Worm (Caenorhabditis elegans) whole organism, L3 larva: ENCODE data around the gene npr-17.

ENCODE experiments used
- R02D3.7 ChIP-seq: fragments of 150-350 bp; optimal IDR thresholded peaks from 2 replicates; lab custom pipeline; 2014; ENCODE audit warnings: missing biosample characterization, missing genetic modification characterization
- ZK546.5 ChIP-seq: sonication (generic microtip); optimal IDR thresholded peaks from 2 replicates; lab custom pipeline; 2017; ENCODE audit warnings: missing biosample characterization, missing genetic modification characterization
- aly-2 ChIP-seq: fragments of 150-350 bp; optimal IDR thresholded peaks from 2 replicates; lab custom pipeline; 2014; ENCODE audit warnings: missing biosample characterization, missing genetic modification characterization
- ama-1 ChIP-seq: fragments of 150-350 bp; optimal IDR thresholded peaks from 2 replicates; lab custom pipeline; 2018
- ceh-16 ChIP-seq: sonication (generic microtip); optimal IDR thresholded peaks from 2 replicates; lab custom pipeline; 2017; ENCODE audit warnings: missing biosample characterization, missing genetic modification characterization
- ceh-28 ChIP-seq: fragments of 150-350 bp; optimal IDR thresholded peaks from 2 replicates; lab custom pipeline; 2014; ENCODE audit warnings: missing biosample characterization, missing genetic modification reagents, missing genetic modification characterization
- ceh-82 ChIP-seq: fragments of 150-350 bp; optimal IDR thresholded peaks from 2 replicates; lab custom pipeline; 2014; ENCODE audit warnings: missing biosample characterization, missing genetic modification characterization
- ceh-9 ChIP-seq: sonication (generic microtip); optimal IDR thresholded peaks from 2 replicates; lab custom pipeline; 2018; ENCODE audit warnings: missing biosample characterization, missing genetic modification characterization
- daf-12 ChIP-seq: fragments of 150-350 bp; optimal IDR thresholded peaks from 2 replicates; lab custom pipeline; 2014; ENCODE audit warnings: missing biosample characterization, missing genetic modification reagents, missing genetic modification characterization
- egl-27 ChIP-seq: sonication (generic microtip); optimal IDR thresholded peaks from 4 replicates; lab custom pipeline; 2017; ENCODE audit warnings: missing biosample characterization, missing genetic modification reagents, missing genetic modification characterization
- egl-5 ChIP-seq: fragments of 150-350 bp; optimal IDR thresholded peaks from 2 replicates; lab custom pipeline; 2017; ENCODE audit warnings: missing biosample characterization, missing genetic modification reagents, missing genetic modification characterization, inconsistent platforms
- elt-1 ChIP-seq: fragments of 150-350 bp; optimal IDR thresholded peaks from 2 replicates; lab custom pipeline; 2014; ENCODE audit warnings: missing biosample characterization, missing genetic modification characterization
- elt-2 ChIP-seq: sonication (generic microtip); optimal IDR thresholded peaks from 2 replicates; lab custom pipeline; 2016; ENCODE audit warnings: missing genetic modification reagents, mild to moderate bottlenecking, missing genetic modification characterization, missing compliant biosample characterization
- elt-3 ChIP-seq, 3 experiments: fragments of 150-350 bp in 1 of 3; sonication (generic microtip) in 2 of 3; optimal IDR thresholded peaks; 2 replicates in 2 of 3; 4 replicates in 1 of 3; lab custom pipeline; 2014 to 2017; ENCODE audit warnings: missing biosample characterization in 3 of 3, missing genetic modification characterization in 3 of 3
- eor-1 ChIP-seq, 2 experiments: fragments of 150-350 bp; optimal IDR thresholded peaks; 2 replicates each; lab custom pipeline; 2014 to 2018; ENCODE audit warnings: missing biosample characterization in 2 of 2, missing genetic modification characterization in 2 of 2
- fkh-10 ChIP-seq: sonication (generic microtip); optimal IDR thresholded peaks from 2 replicates; lab custom pipeline; 2017; ENCODE audit warnings: missing biosample characterization, missing genetic modification reagents, missing genetic modification characterization
- fkh-2 ChIP-seq: fragments of 150-350 bp; optimal IDR thresholded peaks from 2 replicates; lab custom pipeline; 2014; ENCODE audit warnings: missing biosample characterization, missing genetic modification reagents, missing genetic modification characterization
- fos-1 ChIP-seq: fragments of 150-350 bp; optimal IDR thresholded peaks from 2 replicates; lab custom pipeline; 2014; ENCODE audit warnings: missing biosample characterization, missing genetic modification characterization
- hmg-11 ChIP-seq: sonication (generic microtip); optimal IDR thresholded peaks from 2 replicates; lab custom pipeline; 2016; ENCODE audit warnings: missing genetic modification characterization, missing compliant biosample characterization
- jun-1 ChIP-seq: fragments of 150-350 bp; optimal IDR thresholded peaks from 2 replicates; lab custom pipeline; 2014; ENCODE audit warnings: missing biosample characterization, missing genetic modification reagents, missing genetic modification characterization
- lin-15B ChIP-seq: fragments of 150-350 bp; optimal IDR thresholded peaks from 2 replicates; lab custom pipeline; 2014; ENCODE audit warnings: missing biosample characterization, missing genetic modification characterization
- lin-39 ChIP-seq: fragments of 150-350 bp; optimal IDR thresholded peaks from 2 replicates; lab custom pipeline; 2018; ENCODE audit warnings: missing biosample characterization, missing genetic modification reagents, missing genetic modification characterization
- lsy-12 ChIP-seq: sonication (generic microtip); optimal IDR thresholded peaks from 2 replicates; lab custom pipeline; 2016; ENCODE audit warnings: mild to moderate bottlenecking, missing genetic modification characterization, missing compliant biosample characterization
- mdl-1 ChIP-seq: fragments of 150-350 bp; optimal IDR thresholded peaks from 2 replicates; lab custom pipeline; 2014; ENCODE audit warnings: missing biosample characterization, missing genetic modification characterization
- mml-1 ChIP-seq: fragments of 150-350 bp; sonication (generic microtip); optimal IDR thresholded peaks from 3 replicates; lab custom pipeline; 2014; ENCODE audit warnings: missing biosample characterization, missing genetic modification characterization
- nfya-1 ChIP-seq: sonication (generic microtip); optimal IDR thresholded peaks from 2 replicates; lab custom pipeline; 2017; ENCODE audit warnings: missing genetic modification characterization, mild to moderate bottlenecking, missing compliant biosample characterization, antibody characterized with exemption, moderate library complexity; ENCODE audit not compliant: insufficient read depth
- nhr-11 ChIP-seq: fragments of 150-350 bp; optimal IDR thresholded peaks from 2 replicates; lab custom pipeline; 2014; ENCODE audit warnings: missing biosample characterization, missing genetic modification characterization
- nhr-12 ChIP-seq: fragments of 150-350 bp; optimal IDR thresholded peaks from 2 replicates; lab custom pipeline; 2014; ENCODE audit warnings: missing biosample characterization, missing genetic modification characterization
- nhr-23 ChIP-seq: fragments of 150-350 bp; optimal IDR thresholded peaks from 2 replicates; lab custom pipeline; 2014; ENCODE audit warnings: missing biosample characterization, missing genetic modification reagents, missing genetic modification characterization
- nhr-237 ChIP-seq: fragments of 150-350 bp; optimal IDR thresholded peaks from 2 replicates; lab custom pipeline; 2014; ENCODE audit warnings: missing biosample characterization, missing genetic modification characterization
- nhr-25 ChIP-seq: sonication (generic microtip); optimal IDR thresholded peaks from 2 replicates; lab custom pipeline; 2017; ENCODE audit warnings: missing biosample characterization, missing genetic modification characterization
- nhr-28 ChIP-seq: fragments of 150-350 bp; optimal IDR thresholded peaks from 2 replicates; lab custom pipeline; 2014; ENCODE audit warnings: missing biosample characterization, missing genetic modification characterization
- nhr-43 ChIP-seq: sonication (generic microtip); optimal IDR thresholded peaks from 2 replicates; lab custom pipeline; 2016; ENCODE audit warnings: mild to moderate bottlenecking, missing genetic modification characterization, missing compliant biosample characterization; ENCODE audit not compliant: poor library complexity, severe bottlenecking
- nhr-67 ChIP-seq: fragments of 150-350 bp; optimal IDR thresholded peaks from 2 replicates; lab custom pipeline; 2014; ENCODE audit warnings: missing biosample characterization, missing genetic modification characterization
- nhr-76 ChIP-seq: fragments of 150-350 bp; sonication (generic microtip); optimal IDR thresholded peaks from 5 replicates; lab custom pipeline; 2014; ENCODE audit warnings: missing biosample characterization, missing genetic modification characterization
- nhr-77 ChIP-seq: fragments of 150-350 bp; optimal IDR thresholded peaks from 2 replicates; lab custom pipeline; 2014; ENCODE audit warnings: missing biosample characterization, missing genetic modification characterization
- pha-4 ChIP-seq: fragments of 150-350 bp; optimal IDR thresholded peaks from 2 replicates; lab custom pipeline; 2014; ENCODE audit warnings: missing biosample characterization, missing genetic modification reagents, missing genetic modification characterization
- snpc-4 ChIP-seq: fragments of 150-350 bp; optimal IDR thresholded peaks from 2 replicates; lab custom pipeline; 2014; ENCODE audit warnings: missing biosample characterization, missing genetic modification characterization
- tbx-2 ChIP-seq: sonication (generic microtip); optimal IDR thresholded peaks from 2 replicates; lab custom pipeline; 2016; ENCODE audit warnings: mild to moderate bottlenecking, missing genetic modification characterization, missing compliant biosample characterization
- unc-39 ChIP-seq: sonication (generic microtip); optimal IDR thresholded peaks from 4 replicates; lab custom pipeline; 2017; ENCODE audit warnings: missing biosample characterization, missing genetic modification characterization
- unc-62 ChIP-seq: fragments of 150-350 bp; sonication (generic microtip); optimal IDR thresholded peaks from 4 replicates; lab custom pipeline; 2014; ENCODE audit warnings: missing biosample characterization, missing genetic modification reagents, missing genetic modification characterization
- zag-1 ChIP-seq: fragments of 150-350 bp; optimal IDR thresholded peaks from 2 replicates; lab custom pipeline; 2014; ENCODE audit warnings: missing biosample characterization, missing genetic modification characterization
- ztf-11 ChIP-seq: fragments of 150-350 bp; optimal IDR thresholded peaks from 2 replicates; lab custom pipeline; 2014; ENCODE audit warnings: missing biosample characterization, missing genetic modification characterization
- ztf-4 ChIP-seq: fragments of 150-350 bp; optimal IDR thresholded peaks from 2 replicates; lab custom pipeline; 2014; ENCODE audit warnings: missing biosample characterization, missing genetic modification characterization

The npr-17 gene

DNA sequence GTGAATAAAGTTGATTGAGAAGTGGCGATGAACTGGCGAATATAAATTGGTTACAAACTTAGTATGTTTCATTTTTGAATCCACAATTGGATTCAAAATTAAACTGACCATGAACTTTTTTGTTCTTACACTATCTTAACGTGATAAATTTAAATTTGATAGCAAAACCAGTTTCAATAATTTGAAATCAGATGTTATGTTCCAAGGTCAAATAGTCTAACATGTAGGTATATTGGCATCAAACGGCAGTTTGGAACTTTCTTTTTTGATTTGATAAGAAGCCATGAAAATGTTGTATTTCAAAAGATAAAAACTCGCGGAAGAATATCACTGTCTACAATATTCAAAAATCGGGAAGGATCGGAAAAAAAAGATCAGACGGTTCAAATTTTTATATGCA, 39.8 kb upstream of the npr-17 start:
- TF ChIP-seq aly-2 (tag; lab: Kevin White, UChicago) (no peak), ceh-28 (no peak), unc-62 (GFP tag; lab: Kevin White, UChicago) (no peak), ceh-82 (tag; lab: Kevin White, UChicago) (no peak), elt-2 (tag; lab: Kevin White, UChicago) (no peak), lin-39 (tag; lab: Kevin White, UChicago) (no peak), fkh-10 (GFP tag; lab: Kevin White, UChicago) (no peak), ama-1 (lab: Kevin White, UChicago) (no peak), elt-3 (tag; optimal IDR thresholded peaks at IDR 0.05; lab: Kevin White, UChicago) (no peak), nhr-77 (tag; lab: Kevin White, UChicago) (no peak), R02D3.7 (tag; lab: Kevin White, UChicago) (no peak), nfya-1 (tag; lab: Kevin White, UChicago) (no peak)
- TF ChIP-seq, all 47 proteins: peak for 0

DNA sequence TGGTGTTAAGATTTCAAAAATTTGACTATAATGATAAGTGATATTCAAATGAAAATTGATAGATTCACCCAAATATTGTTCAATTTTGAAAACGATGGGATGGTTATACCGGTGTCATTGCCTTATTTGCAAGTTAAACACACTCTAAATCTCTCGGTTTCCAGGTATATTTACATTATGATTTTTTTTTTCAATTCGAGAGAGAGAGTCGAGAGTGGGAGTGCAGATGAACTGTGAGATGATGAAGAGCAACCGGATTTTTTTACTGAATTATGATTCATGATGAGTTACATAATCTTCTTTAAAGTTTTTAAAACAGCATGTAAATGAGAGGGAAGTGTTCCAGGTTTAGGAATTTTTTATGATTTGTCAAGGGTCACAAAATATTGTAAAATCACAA, 37.3 kb upstream of the npr-17 start, which contains the start of gene F44B9.10:
TSS of gene F44B9.10 (minus strand) at position 101 of the 400 bp plus-strand sequence.
- TF ChIP-seq tbx-2 (tag; lab: Kevin White, UChicago) (no peak), nhr-77 (tag; lab: Kevin White, UChicago) (no peak), fkh-2 (no peak), ztf-4 (tag; lab: Kevin White, UChicago) (no peak), mdl-1 (tag; lab: Kevin White, UChicago) (no peak), daf-12 (tag; lab: Kevin White, UChicago) (no peak), nhr-67 (tag; lab: Kevin White, UChicago) (no peak), zag-1 (tag; lab: Kevin White, UChicago) (no peak), fkh-10 (GFP tag; lab: Kevin White, UChicago) (no peak), eor-1 (tag; optimal IDR thresholded peaks at IDR 0.05; lab: Kevin White, UChicago) (no peak), ceh-28 (no peak), nhr-23 (no peak), mml-1 (tag; lab: Kevin White, UChicago) (no peak)

DNA sequence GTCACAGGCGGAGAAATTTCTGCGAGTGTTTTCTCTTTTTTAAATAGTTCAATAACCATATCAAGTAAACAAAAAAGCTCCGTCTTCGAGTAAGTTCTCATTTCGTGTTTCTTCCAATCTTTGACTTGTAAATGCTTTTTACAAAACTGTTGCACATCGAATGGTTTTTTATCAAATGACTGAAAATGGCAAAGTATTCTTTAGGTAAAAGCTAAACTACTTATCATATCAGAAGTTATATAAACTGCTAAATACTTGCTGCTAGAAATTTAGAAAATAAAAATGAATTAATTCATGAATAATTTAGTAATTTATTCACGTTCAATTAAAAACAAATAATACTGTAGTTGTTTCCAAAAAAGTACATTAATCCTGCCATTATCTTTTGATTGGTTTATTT, 34.7 kb upstream of the npr-17 start, which contains the start of gene F44B9.9:
TSS of gene F44B9.9 (minus strand) at position 101 of the 400 bp plus-strand sequence.
- no peak for TF ChIP-seq nhr-77 (tag; lab: Kevin White, UChicago)
- TF ChIP-seq egl-27 = no peak
- no peak for TF ChIP-seq jun-1 (tag; lab: Kevin White, UChicago)
- no peak for TF ChIP-seq mdl-1 (tag; lab: Kevin White, UChicago)
- TF ChIP-seq nhr-237 = no peak
- no peak for TF ChIP-seq ceh-16
- no peak for TF ChIP-seq pha-4
- TF ChIP-seq snpc-4 (tag; lab: Kevin White, UChicago) = no peak

- peak; percentile 37 for TF ChIP-seq lin-39 (tag; lab: Kevin White, UChicago)
- TF ChIP-seq mml-1 (tag; lab: Kevin White, UChicago) = no peak
- no peak for TF ChIP-seq nhr-28 (tag; lab: Kevin White, UChicago)
- peak; percentile 22 for TF ChIP-seq ama-1 (lab: Kevin White, UChicago)
- TF ChIP-seq hmg-11 = peak; percentile 32
- no peak for TF ChIP-seq egl-27
- no peak for TF ChIP-seq egl-5 (tag; lab: Kevin White, UChicago)
- no peak for TF ChIP-seq ceh-28
- TF ChIP-seq ceh-16 = no peak
- no peak for TF ChIP-seq elt-3 (tag; optimal IDR thresholded peaks at IDR 0.05; lab: Kevin White, UChicago)
- peak; percentile 92 for TF ChIP-seq pha-4
- TF ChIP-seq ztf-4 (tag; lab: Kevin White, UChicago) = no peak
- TF ChIP-seq unc-39 (tag; lab: Kevin White, UChicago) = no peak
- TF ChIP-seq nhr-11 (tag; lab: Kevin White, UChicago) = no peak
- no peak for TF ChIP-seq ceh-9
- TF ChIP-seq nhr-12 (tag; lab: Kevin White, UChicago) = no peak
- TF ChIP-seq ztf-11 (tag; lab: Kevin White, UChicago) = no peak
- no peak for TF ChIP-seq eor-1 (tag; optimal IDR thresholded peaks at IDR 0.05; lab: Kevin White, UChicago)
- TF ChIP-seq lsy-12 (tag; lab: Kevin White, UChicago) = peak; percentile 21
- TF ChIP-seq nhr-67 (tag; lab: Kevin White, UChicago) = no peak
- TF ChIP-seq fos-1 (tag; lab: Kevin White, UChicago) = no peak
- peak; percentile 79 for TF ChIP-seq nfya-1 (tag; lab: Kevin White, UChicago)
- TF ChIP-seq nhr-25 (tag; lab: Kevin White, UChicago) = peak; percentile 73
- peak; percentile 62 for TF ChIP-seq nhr-43
- no peak for TF ChIP-seq fkh-2
- TF ChIP-seq lin-15B (tag; lab: Kevin White, UChicago) = peak; percentile 87
- TF ChIP-seq fkh-10 (GFP tag; lab: Kevin White, UChicago) = no peak
- TF ChIP-seq tbx-2 (tag; lab: Kevin White, UChicago) = no peak
- TF ChIP-seq zag-1 (tag; lab: Kevin White, UChicago) = no peak
- TF ChIP-seq ZK546.5 (tag; lab: Kevin White, UChicago) = no peak
- TF ChIP-seq R02D3.7 (tag; lab: Kevin White, UChicago) = peak; percentile 17
- no peak for TF ChIP-seq daf-12 (tag; lab: Kevin White, UChicago)
- TF ChIP-seq nhr-76 (tag; lab: Kevin White, UChicago) = no peak
- TF ChIP-seq elt-2 (tag; lab: Kevin White, UChicago) = peak; percentile 23
- no peak for TF ChIP-seq mdl-1 (tag; lab: Kevin White, UChicago)
- TF ChIP-seq elt-1 (tag; lab: Kevin White, UChicago) = no peak
- TF ChIP-seq nhr-77 (tag; lab: Kevin White, UChicago) = no peak
Observed at ce11 chrIII:8029487-8029886, 33.2 kb upstream of the npr-17 start, which contains the start of gene F44B9.8. Gene F44B9.8 (minus strand): TSS chrIII:8029649.
